Worm (Caenorhabditis elegans) whole organism, L2 larva: ENCODE results near the gene nlp-24.

Source experiments
- C34F6.9 ChIP-seq: fragments of 150-350 bp; optimal IDR thresholded peaks from 2 replicates; lab custom pipeline; 2014; ENCODE audit warnings: missing biosample characterization, missing genetic modification characterization
- F13H6.1 ChIP-seq: sonication (generic microtip); optimal IDR thresholded peaks from 2 replicates; lab custom pipeline; 2016; ENCODE audit warnings: missing genetic modification characterization, missing compliant biosample characterization
- R02D3.7 ChIP-seq: fragments of 150-350 bp; optimal IDR thresholded peaks from 2 replicates; lab custom pipeline; 2014; ENCODE audit warnings: missing biosample characterization, missing genetic modification characterization
- ZK546.5 ChIP-seq: sonication (generic microtip); optimal IDR thresholded peaks from 2 replicates; lab custom pipeline; 2017; ENCODE audit warnings: missing biosample characterization, missing genetic modification characterization
- aly-2 ChIP-seq: fragments of 150-350 bp; optimal IDR thresholded peaks from 2 replicates; lab custom pipeline; 2014; ENCODE audit warnings: missing biosample characterization, missing genetic modification characterization
- ama-1 ChIP-seq: fragments of 150-350 bp; optimal IDR thresholded peaks from 2 replicates; lab custom pipeline; 2018; ENCODE audit warnings: inconsistent platforms
- blmp-1 ChIP-seq: sonication (generic microtip); optimal IDR thresholded peaks from 2 replicates; lab custom pipeline; 2017; ENCODE audit warnings: missing genetic modification characterization, mild to moderate bottlenecking, missing compliant biosample characterization, antibody characterized with exemption, moderate library complexity; ENCODE audit not compliant: insufficient read depth
- ceh-82 ChIP-seq: fragments of 150-350 bp; optimal IDR thresholded peaks from 2 replicates; lab custom pipeline; 2014; ENCODE audit warnings: missing biosample characterization, missing genetic modification characterization
- crh-2 ChIP-seq: sonication (generic microtip); optimal IDR thresholded peaks from 2 replicates; lab custom pipeline; 2017; ENCODE audit warnings: missing biosample characterization, missing genetic modification characterization
- dmd-4 ChIP-seq: sonication (generic microtip); optimal IDR thresholded peaks from 2 replicates; lab custom pipeline; 2017; ENCODE audit warnings: missing biosample characterization, missing genetic modification characterization
- egl-27 ChIP-seq: sonication (generic microtip); optimal IDR thresholded peaks from 3 replicates; lab custom pipeline; 2017; ENCODE audit warnings: missing biosample characterization, missing genetic modification reagents, missing genetic modification characterization
- elt-1 ChIP-seq: fragments of 150-350 bp; optimal IDR thresholded peaks from 2 replicates; lab custom pipeline; 2014; ENCODE audit warnings: missing biosample characterization, missing genetic modification characterization
- elt-3 ChIP-seq: sonication (generic microtip); optimal IDR thresholded peaks from 2 replicates; lab custom pipeline; 2017; ENCODE audit warnings: missing biosample characterization, missing genetic modification characterization
- fos-1 ChIP-seq: fragments of 150-350 bp; optimal IDR thresholded peaks from 2 replicates; lab custom pipeline; 2014; ENCODE audit warnings: missing biosample characterization, missing genetic modification characterization
- gmeb-1 ChIP-seq: fragments of 150-350 bp; optimal IDR thresholded peaks from 2 replicates; lab custom pipeline; 2014; ENCODE audit warnings: missing biosample characterization, missing genetic modification characterization
- lin-13 ChIP-seq: fragments of 150-350 bp; optimal IDR thresholded peaks from 2 replicates; lab custom pipeline; 2014; ENCODE audit warnings: missing biosample characterization, missing genetic modification reagents, missing genetic modification characterization
- lin-39 ChIP-seq: fragments of 150-350 bp; optimal IDR thresholded peaks from 2 replicates; lab custom pipeline; 2014; ENCODE audit warnings: missing biosample characterization, missing genetic modification reagents, missing genetic modification characterization
- lsy-2 ChIP-seq, 2 experiments: fragments of 150-350 bp in 1 of 2; sonication (generic microtip) in 1 of 2; optimal IDR thresholded peaks; 2 replicates each; lab custom pipeline; 2014 to 2017; ENCODE audit warnings: missing biosample characterization in 2 of 2, missing genetic modification characterization in 2 of 2
- mbf-1 ChIP-seq: sonication (generic microtip); optimal IDR thresholded peaks from 2 replicates; lab custom pipeline; 2017; ENCODE audit warnings: missing biosample characterization, missing genetic modification characterization
- mdl-1 ChIP-seq, 2 experiments: fragments of 150-350 bp in 1 of 2; sonication (generic microtip) in 1 of 2; optimal IDR thresholded peaks; 2 replicates each; lab custom pipeline; 2017; ENCODE audit warnings: missing biosample characterization in 2 of 2, missing genetic modification characterization in 2 of 2
- nhr-10 ChIP-seq: sonication (generic microtip); optimal IDR thresholded peaks from 2 replicates; lab custom pipeline; 2017; ENCODE audit warnings: missing biosample characterization, missing genetic modification characterization
- nhr-11 ChIP-seq: fragments of 150-350 bp; optimal IDR thresholded peaks from 2 replicates; lab custom pipeline; 2014; ENCODE audit warnings: missing biosample characterization, missing genetic modification characterization
- nhr-129 ChIP-seq: fragments of 150-350 bp; optimal IDR thresholded peaks from 2 replicates; lab custom pipeline; 2014; ENCODE audit warnings: missing biosample characterization, missing genetic modification characterization
- nhr-21 ChIP-seq: fragments of 150-350 bp; optimal IDR thresholded peaks from 2 replicates; lab custom pipeline; 2014; ENCODE audit warnings: missing biosample characterization, missing genetic modification characterization
- nhr-23 ChIP-seq: fragments of 150-350 bp; optimal IDR thresholded peaks from 2 replicates; lab custom pipeline; 2014; ENCODE audit warnings: missing biosample characterization, missing genetic modification reagents, missing genetic modification characterization
- nhr-237 ChIP-seq: fragments of 150-350 bp; optimal IDR thresholded peaks from 2 replicates; lab custom pipeline; 2014; ENCODE audit warnings: missing biosample characterization, missing genetic modification characterization
- nhr-25 ChIP-seq: fragments of 150-350 bp; sonication (generic microtip); optimal IDR thresholded peaks from 3 replicates; lab custom pipeline; 2014; ENCODE audit warnings: missing biosample characterization, missing genetic modification characterization
- nhr-6 ChIP-seq: fragments of 150-350 bp; optimal IDR thresholded peaks from 2 replicates; lab custom pipeline; 2014; ENCODE audit warnings: missing biosample characterization, missing genetic modification characterization
- nhr-77 ChIP-seq: fragments of 150-350 bp; optimal IDR thresholded peaks from 2 replicates; lab custom pipeline; 2014; ENCODE audit warnings: missing biosample characterization, missing genetic modification characterization
- peb-1 ChIP-seq: fragments of 150-350 bp; optimal IDR thresholded peaks from 2 replicates; lab custom pipeline; 2014; ENCODE audit warnings: missing biosample characterization, missing genetic modification characterization
- skn-1 ChIP-seq: sonication (generic microtip); optimal IDR thresholded peaks from 2 replicates; lab custom pipeline; 2017; ENCODE audit warnings: missing biosample characterization, missing genetic modification characterization
- sma-3 ChIP-seq: sonication (generic microtip); optimal IDR thresholded peaks from 2 replicates; lab custom pipeline; 2016; ENCODE audit warnings: missing genetic modification reagents, missing genetic modification characterization, missing compliant biosample characterization
- sma-9 ChIP-seq, 2 experiments: fragments of 150-350 bp in 1 of 2; sonication (generic microtip) in 1 of 2; optimal IDR thresholded peaks; 2 replicates each; lab custom pipeline; 2014 to 2016; ENCODE audit warnings: missing genetic modification characterization in 2 of 2, mild to moderate bottlenecking in 1 of 2, missing biosample characterization in 1 of 2, missing compliant biosample characterization in 1 of 2, missing genetic modification reagents in 1 of 2, moderate library complexity in 1 of 2
- snpc-4 ChIP-seq: fragments of 150-350 bp; optimal IDR thresholded peaks from 2 replicates; lab custom pipeline; 2014; ENCODE audit warnings: missing biosample characterization, missing genetic modification characterization
- unc-55 ChIP-seq: fragments of 150-350 bp; sonication (generic microtip); optimal IDR thresholded peaks from 3 replicates; lab custom pipeline; 2014; ENCODE audit warnings: missing biosample characterization, missing genetic modification reagents, missing genetic modification characterization
- unc-62 ChIP-seq: fragments of 150-350 bp; optimal IDR thresholded peaks from 2 replicates; lab custom pipeline; 2014; ENCODE audit warnings: missing biosample characterization, missing genetic modification reagents, missing genetic modification characterization
- ztf-11 ChIP-seq: sonication (generic microtip); optimal IDR thresholded peaks from 2 replicates; lab custom pipeline; 2017; ENCODE audit warnings: missing biosample characterization, missing genetic modification characterization
- ztf-4 ChIP-seq: fragments of 150-350 bp; optimal IDR thresholded peaks from 2 replicates; lab custom pipeline; 2014; ENCODE audit warnings: missing biosample characterization, missing genetic modification characterization

The nlp-24 gene

ce11 chrV:11610481-11610880 lies 5.7 kb upstream of the nlp-24 start, which contains the start of gene sas-5 (continued):
- TF ChIP-seq lin-13 (GFP tag; lab: Kevin White, UChicago) = peak; percentile 57

ce11 chrV:11613007-11613406 lies 3.2 kb upstream of the nlp-24 start, which contains the start of gene tag-290:
Gene tag-290 (plus strand): TSS chrV:11613307.
- TF ChIP-seq aly-2 (tag; lab: Kevin White, UChicago) (no peak), egl-27 (no peak), sma-9 (GFP tag; optimal IDR thresholded peaks at IDR 0.05; lab: Kevin White, UChicago) (no peak), sma-9 (tag; optimal IDR thresholded peaks at IDR 0.05; lab: Kevin White, UChicago) (no peak), R02D3.7 (tag; lab: Kevin White, UChicago) (no peak), dmd-4 (no peak), blmp-1 (no peak), fos-1 (tag; lab: Kevin White, UChicago) (no peak), nhr-6 (no peak), mdl-1 (tag; optimal IDR thresholded peaks at IDR 0.05; lab: Kevin White, UChicago) (no peak)

DNA sequence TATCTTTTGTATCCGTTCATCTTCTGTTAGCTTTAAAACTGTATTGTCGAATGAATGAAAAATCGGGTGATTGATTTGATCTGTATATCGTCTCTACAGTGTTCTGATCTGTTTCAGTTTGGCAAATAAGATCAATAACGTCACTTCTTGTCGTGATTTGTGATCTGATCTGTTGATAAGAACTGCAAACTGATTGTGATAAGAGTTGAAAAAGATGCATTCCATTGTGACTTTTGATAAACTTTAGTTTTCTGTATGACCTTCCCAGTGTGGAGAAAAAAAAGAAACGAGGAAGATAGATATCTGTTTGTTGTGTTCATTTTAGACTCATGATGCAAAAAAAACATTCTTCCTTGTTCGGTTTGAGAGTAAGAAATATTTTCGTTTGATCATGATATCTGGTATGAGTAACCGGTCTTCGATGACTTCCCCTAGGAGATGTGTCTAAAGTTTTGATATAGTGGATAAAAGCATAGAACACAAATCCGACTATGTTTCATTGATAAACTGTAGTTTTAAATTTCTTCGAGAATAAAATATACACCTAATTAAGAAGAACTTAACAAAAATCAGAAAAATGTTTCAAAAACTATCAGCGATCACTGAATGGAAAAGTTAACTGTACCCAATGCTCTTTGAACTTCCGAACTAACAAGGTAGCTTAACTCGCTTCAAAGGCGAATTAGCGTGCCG lies 1.2 kb upstream of the nlp-24 start:
- no peak for TF ChIP-seq ztf-4
- peak; percentile 14 for TF ChIP-seq nhr-23 (tag; lab: Kevin White, UChicago)
- no peak for TF ChIP-seq ceh-82 (tag; lab: Kevin White, UChicago)
- TF ChIP-seq peb-1 = no peak
- peak; percentile 51 for TF ChIP-seq crh-2 (tag; lab: Kevin White, UChicago)
- peak; percentile 21 for TF ChIP-seq gmeb-1
- TF ChIP-seq ztf-11 (tag; lab: Kevin White, UChicago) = no peak
- no peak for TF ChIP-seq nhr-77 (tag; lab: Kevin White, UChicago)
- TF ChIP-seq elt-1 (tag; lab: Kevin White, UChicago) = peak; percentile 59
- TF ChIP-seq sma-3 (GFP tag; lab: Kevin White, UChicago) = peak; percentile 80
- peak; percentile 59 for TF ChIP-seq blmp-1
- peak; percentile 82 for TF ChIP-seq nhr-25
- TF ChIP-seq nhr-11 (tag; lab: Kevin White, UChicago) = no peak
- TF ChIP-seq sma-9 (GFP tag; optimal IDR thresholded peaks at IDR 0.05; lab: Kevin White, UChicago) = peak; percentile 88
- no peak for TF ChIP-seq sma-9 (tag; optimal IDR thresholded peaks at IDR 0.05; lab: Kevin White, UChicago)
- TF ChIP-seq snpc-4 (tag; lab: Kevin White, UChicago) = no peak
- TF ChIP-seq nhr-21 (tag; lab: Kevin White, UChicago) = peak; percentile 77
- no peak for TF ChIP-seq nhr-6
- TF ChIP-seq mbf-1 (tag; lab: Kevin White, UChicago) = no peak
- TF ChIP-seq lin-13 (GFP tag; lab: Kevin White, UChicago) = peak; percentile 42
- TF ChIP-seq lsy-2 (tag; optimal IDR thresholded peaks at IDR 0.05; lab: Kevin White, UChicago) = peak in 1 of 2 experiments; percentile 28
- peak; percentile 60 for TF ChIP-seq nhr-129 (tag; lab: Kevin White, UChicago)
- TF ChIP-seq skn-1 = peak; percentile 2
- TF ChIP-seq fos-1 (tag; lab: Kevin White, UChicago) = peak; percentile 52
- TF ChIP-seq unc-55 = no peak
- TF ChIP-seq, all 48 proteins: peak for 14

DNA sequence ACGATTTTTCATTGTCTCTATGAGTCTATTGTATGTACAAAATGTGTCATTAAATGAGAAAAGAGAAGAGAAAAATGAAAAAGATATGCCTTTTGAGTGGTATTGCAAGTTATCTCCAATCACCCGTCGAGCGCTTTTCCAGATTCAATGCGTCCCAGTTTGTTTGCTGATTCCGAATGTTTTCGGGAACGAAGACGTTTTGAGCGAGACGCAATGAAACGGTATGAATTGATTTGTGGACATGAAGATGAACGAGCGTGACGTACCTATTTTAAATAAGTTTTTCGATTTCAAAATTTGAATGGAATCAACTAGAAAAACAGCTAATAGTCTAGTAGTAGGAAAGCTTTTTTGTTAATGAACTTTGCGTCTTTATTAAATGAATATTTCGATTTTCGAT lies 637 bp downstream of the nlp-24 start:
- TF ChIP-seq nhr-25 (no peak), ama-1 (peak; percentile 53), snpc-4 (tag; lab: Kevin White, UChicago) (no peak), nhr-237 (tag; lab: Kevin White, UChicago) (peak; percentile 5), nhr-21 (tag; lab: Kevin White, UChicago) (peak; percentile 4), blmp-1 (peak; percentile 4)
- TF ChIP-seq, all 48 proteins: peak for 4

ce11 chrV:11618173-11618572 lies 2.0 kb downstream of the nlp-24 start, which contains the start of gene glb-15:
Gene glb-15 (minus strand): TSS chrV:11618273.
- no peak for TF ChIP-seq unc-62 (GFP tag; lab: Kevin White, UChicago)
- TF ChIP-seq gmeb-1 = no peak
- TF ChIP-seq fos-1 (tag; lab: Kevin White, UChicago) = no peak
- no peak for TF ChIP-seq mbf-1 (tag; lab: Kevin White, UChicago)
- TF ChIP-seq ceh-82 (tag; lab: Kevin White, UChicago) = no peak
- no peak for TF ChIP-seq nhr-77 (tag; lab: Kevin White, UChicago)
- TF ChIP-seq dmd-4 = no peak
- TF ChIP-seq ZK546.5 = no peak
- no peak for TF ChIP-seq nhr-129 (tag; lab: Kevin White, UChicago)
- TF ChIP-seq lin-39 (tag; lab: Kevin White, UChicago) = no peak
- no peak for TF ChIP-seq ztf-4
- TF ChIP-seq nhr-25 = no peak
- no peak for TF ChIP-seq C34F6.9 (tag; lab: Kevin White, UChicago)
- no peak for TF ChIP-seq elt-3 (tag; lab: Kevin White, UChicago)
- no peak for TF ChIP-seq lsy-2 (tag; optimal IDR thresholded peaks at IDR 0.05; lab: Kevin White, UChicago)
- TF ChIP-seq nhr-237 (tag; lab: Kevin White, UChicago) = no peak
- no peak for TF ChIP-seq nhr-10 (tag; lab: Kevin White, UChicago)
- no peak for TF ChIP-seq F13H6.1 (tag; lab: Kevin White, UChicago)
- no peak for TF ChIP-seq sma-9 (GFP tag; optimal IDR thresholded peaks at IDR 0.05; lab: Kevin White, UChicago)
- TF ChIP-seq sma-9 (tag; optimal IDR thresholded peaks at IDR 0.05; lab: Kevin White, UChicago) = no peak
